Worm (Caenorhabditis elegans): Measurements from ENCODE around the gene ceh-24.

ceh-24 gene

ce11 chrV:13863700-13864099 lies 50.7 kb downstream of the ceh-24 start:
- TF ChIP-seq nhr-12 (tag; optimal IDR thresholded peaks at IDR 0.05) (no peak), nhr-28 (tag; optimal IDR thresholded peaks at IDR 0.05) (no peak), nhr-2 (tag; optimal IDR thresholded peaks at IDR 0.05) (no peak), ceh-83 (GFP tag; optimal IDR thresholded peaks at IDR 0.05) (no peak), hlh-1 (tag; optimal IDR thresholded peaks at IDR 0.05) (no peak), snpc-4 (tag; optimal IDR thresholded peaks at IDR 0.05) (no peak), nhr-237 (tag; optimal IDR thresholded peaks at IDR 0.05) (no peak), flh-1 (GFP tag; optimal IDR thresholded peaks at IDR 0.05) (no peak), lsy-2 (tag; optimal IDR thresholded peaks at IDR 0.05) (no peak), drap-1 (GFP tag; optimal IDR thresholded peaks at IDR 0.05) (no peak)

All from whole organism, mixed stage, embryonic.